Worm (Caenorhabditis elegans): ENCODE data around the gene srh-67.

Gene srh-67

ce11 chrII:12518809-12519344, 10.1 kb downstream of the srh-67 start, which contains the start of gene srh-70 (continued):
- no peak for TF ChIP-seq bed-2 (GFP tag; IDR thresholded peaks at IDR 0.05)
- TF ChIP-seq F52B5.7 (tag; optimal IDR thresholded peaks at IDR 0.05): no peak
- peak; percentile 72 for TF ChIP-seq Y53G8AR.9 (GFP tag; conservative IDR thresholded peaks at IDR 0.05)
- peak; percentile 73 for TF ChIP-seq nhr-90 (tag; optimal IDR thresholded peaks at IDR 0.05)
- TF ChIP-seq tbp1 (GFP tag; optimal IDR thresholded peaks at IDR 0.05): peak; percentile 57
- peak; percentile 99 for TF ChIP-seq unc-62 (GFP tag; optimal IDR thresholded peaks at IDR 0.05)
- no peak for TF ChIP-seq cebp-1 (GFP tag; IDR thresholded peaks at IDR 0.05)
- TF ChIP-seq cebp-1 (tag; optimal IDR thresholded peaks at IDR 0.05): peak; percentile 7
- TF ChIP-seq madf-10 (tag; optimal IDR thresholded peaks at IDR 0.05): peak; percentile 6
- peak; percentile 60 for TF ChIP-seq mcd-1 (GFP tag; IDR thresholded peaks at IDR 0.05)
- 0 out of 2 replicates have a peak, but pooled peaks have one; percentile 29 for TF ChIP-seq Y56A3A.18 (GFP tag; IDR thresholded peaks at IDR 0.05)
- TF ChIP-seq dox-1 (GFP tag; IDR thresholded peaks at IDR 0.05): peak; percentile 79
- TF ChIP-seq K11D2.4 (GFP tag; IDR thresholded peaks at IDR 0.05): 0 out of 2 replicates have a peak, but pooled peaks have one; percentile 15
- 0 out of 2 replicates have a peak, but pooled peaks have one; percentile 24 for TF ChIP-seq C06A6.2 (GFP tag; conservative IDR thresholded peaks at IDR 0.05)

- no peak for TF ChIP-seq Y67H2A.10 (GFP tag; conservative IDR thresholded peaks at IDR 0.05)
- TF ChIP-seq madf-6 (GFP tag; IDR thresholded peaks at IDR 0.05): peak; percentile 76
- no peak for TF ChIP-seq F57A8.1 (GFP tag; optimal IDR thresholded peaks at IDR 0.05)
- peak; percentile 45; the same call in 1 of the 2 replicates for TF ChIP-seq hmg-1.2 (GFP tag; IDR thresholded peaks at IDR 0.05)
- peak; percentile 53; the same call in 1 of the 2 replicates for TF ChIP-seq pbrm-1 (GFP tag; IDR thresholded peaks at IDR 0.05)
- peak; percentile 11; the same call in 1 of the 2 replicates for TF ChIP-seq hsf-1 (GFP tag; IDR thresholded peaks at IDR 0.05)
- no peak for TF ChIP-seq mxl-1 (tag; optimal IDR thresholded peaks at IDR 0.05)
- peak; percentile 14; the same call in 1 of the 2 replicates for TF ChIP-seq Y56A3A.18 (GFP tag; IDR thresholded peaks at IDR 0.05)
- TF ChIP-seq ztf-25 (GFP tag; IDR thresholded peaks at IDR 0.05): no peak
- TF ChIP-seq F52B5.7 (tag; optimal IDR thresholded peaks at IDR 0.05): no peak
- TF ChIP-seq ceh-27 (GFP tag; optimal IDR thresholded peaks at IDR 0.05): no peak
- TF ChIP-seq somi-1 (GFP tag; optimal IDR thresholded peaks at IDR 0.05): no peak
- TF ChIP-seq nfya-1 (tag; optimal IDR thresholded peaks at IDR 0.05; ENCODE audit: borderline replicate concordance, insufficient read depth): no peak
- TF ChIP-seq ztf-3 (GFP tag; optimal IDR thresholded peaks at IDR 0.05): no peak
- no peak for TF ChIP-seq F39B2.1 (GFP tag; IDR thresholded peaks at IDR 0.05)
- TF ChIP-seq efl-1 (GFP tag; optimal IDR thresholded peaks at IDR 0.05): peak; percentile 73
- TF ChIP-seq tbx-9 (tag; optimal IDR thresholded peaks at IDR 0.05; ENCODE audit: borderline replicate concordance): no peak
- no peak for TF ChIP-seq unc-62 (GFP tag; optimal IDR thresholded peaks at IDR 0.05)
- TF ChIP-seq K11D2.4 (GFP tag; IDR thresholded peaks at IDR 0.05): no peak
- TF ChIP-seq lsy-27 (tag; optimal IDR thresholded peaks at IDR 0.05; ENCODE audit: borderline replicate concordance, insufficient read depth): no peak
- TF ChIP-seq lin-40 (tag; optimal IDR thresholded peaks at IDR 0.05): no peak
- no peak for TF ChIP-seq B0035.1 (tag; optimal IDR thresholded peaks at IDR 0.05)
- no peak for TF ChIP-seq lin-54 (GFP tag; optimal IDR thresholded peaks at IDR 0.05)
- peak; percentile 50; the same call in 1 of the 2 replicates for TF ChIP-seq madf-8 (GFP tag; conservative IDR thresholded peaks at IDR 0.05)
- no peak for TF ChIP-seq lin-26 (GFP tag; IDR thresholded peaks at IDR 0.05)
- no peak for TF ChIP-seq nhr-179 (tag; optimal IDR thresholded peaks at IDR 0.05)
- no peak for TF ChIP-seq ekl-4 (GFP tag; IDR thresholded peaks at IDR 0.05)
- TF ChIP-seq ccch-3 (GFP tag; optimal IDR thresholded peaks at IDR 0.05): no peak
- no peak for TF ChIP-seq lag-1 (GFP tag; IDR thresholded peaks at IDR 0.05)
- TF ChIP-seq madf-3 (GFP tag; IDR thresholded peaks at IDR 0.05): 0 out of 2 replicates have a peak, but pooled peaks have one; percentile 42
- TF ChIP-seq chd-7 (tag; optimal IDR thresholded peaks at IDR 0.05): no peak
Observed at ce11 chrII:12519616-12520015, 10.9 kb downstream of the srh-67 start, which contains the start of gene ceh-99. ceh-99 (plus strand) TSS chrII:12519981.
